Fruit fly (Drosophila melanogaster) whole organism, prepupa: Measurements from ENCODE around the gene Cpr76Bb.

Source experiments
- CG16779 ChIP-seq: fragments of 200-800 bp; sonication (Bioruptor generic); optimal IDR thresholded peaks from 3 replicates; lab custom pipeline; 2017; ENCODE audit warnings: missing biosample characterization, mild to moderate bottlenecking, missing genetic modification characterization
- CG34406 ChIP-seq: fragments of 200-800 bp; sonication (Bioruptor generic); optimal IDR thresholded peaks from 3 replicates; lab custom pipeline; 2016; ENCODE audit warnings: missing biosample characterization, missing genetic modification characterization
- CG6808 ChIP-seq: fragments of 200-800 bp; sonication (Bioruptor generic); optimal IDR thresholded peaks from 3 replicates; lab custom pipeline; 2017; ENCODE audit warnings: missing biosample characterization, missing genetic modification characterization, mild to moderate bottlenecking, moderate library complexity, missing genetic modification reagents

dm6 chr3L:19496600-19496999 lies 22.8 kb upstream of the Cpr76Bb start:
- TF ChIP-seq CG6808 (GFP tag; lab: Kevin White, UChicago) (no peak), CG34406 (GFP tag; lab: Kevin White, UChicago) (no peak), CG16779 (tag; lab: Kevin White, UChicago) (no peak)
